Worm (Caenorhabditis elegans) whole organism, L4/young adult: ENCODE results near the gene tag-322.

ENCODE experiments used
- W03F9.2 ChIP-seq: fragments of 150-350 bp; optimal IDR thresholded peaks from 2 replicates; lab custom pipeline; 2014; ENCODE audit warnings: missing biosample characterization, missing genetic modification characterization
- dao-5 ChIP-seq: sonication (generic microtip); optimal IDR thresholded peaks from 2 replicates; lab custom pipeline; 2016; ENCODE audit warnings: missing genotype, missing genetic modification characterization, moderate library complexity, missing compliant biosample characterization
- him-1 ChIP-seq: sonication (generic microtip); optimal IDR thresholded peaks from 2 replicates; lab custom pipeline; 2016; ENCODE audit warnings: missing genotype, missing genetic modification reagents, missing genetic modification characterization, missing compliant biosample characterization

DNA sequence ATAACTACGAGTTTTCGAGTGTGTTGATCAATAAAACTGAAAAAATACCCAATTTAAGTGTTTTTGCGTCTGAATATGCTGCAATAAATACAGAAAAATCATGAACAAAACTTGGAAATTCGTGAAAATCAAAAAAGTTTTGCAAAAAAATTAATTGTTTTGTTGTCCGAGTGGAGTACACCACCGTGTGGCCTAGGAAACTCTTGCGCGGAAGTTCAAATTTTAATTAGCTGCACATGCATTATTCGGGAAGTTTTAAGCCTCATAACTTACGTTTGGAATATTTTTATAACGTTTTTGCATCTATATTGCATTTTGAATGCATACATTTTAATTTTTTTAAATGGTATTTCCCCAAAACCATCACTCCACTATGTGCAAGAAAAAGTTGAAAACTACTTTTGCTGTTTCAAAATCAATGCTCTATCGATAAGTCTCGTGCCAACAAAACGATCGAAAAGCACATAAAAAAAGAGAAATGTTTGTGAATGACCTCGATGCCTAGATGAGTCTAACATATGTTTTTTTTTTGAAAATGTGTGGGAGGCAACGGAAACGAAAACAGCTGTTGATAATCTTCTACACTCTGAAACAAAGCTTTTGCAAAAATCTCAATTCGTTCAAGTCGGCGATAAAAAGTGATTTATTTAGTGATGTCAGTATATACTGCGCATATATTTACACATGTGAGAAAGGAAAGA lies 31.2 kb upstream of the tag-322 start:
- peak; percentile 21 for TF ChIP-seq W03F9.2
- no peak for TF ChIP-seq him-1
- TF ChIP-seq dao-5 (tag; lab: Kevin White, UChicago) = no peak
